Worm (Caenorhabditis elegans) whole organism, L1 larva: ENCODE measurements around the gene C27B7.2.

Experiments used
- aly-2 ChIP-seq: fragments of 150-350 bp; optimal IDR thresholded peaks from 2 replicates; lab custom pipeline; 2014; ENCODE audit warnings: missing biosample characterization, missing genetic modification characterization
- ceh-82 ChIP-seq, 3 experiments: fragments of 150-350 bp in 1 of 3; sonication (generic microtip) in 2 of 3; optimal IDR thresholded peaks; 2 replicates each; lab custom pipeline; 2014 to 2017; ENCODE audit warnings: missing biosample characterization in 3 of 3, missing genetic modification characterization in 3 of 3
- elt-3 ChIP-seq, 6 experiments: fragments of 150-350 bp in 1 of 6; sonication (generic microtip); optimal IDR thresholded peaks; 2 replicates each; lab custom pipeline; 2017 to 2018; ENCODE audit warnings: missing biosample characterization in 6 of 6, missing genetic modification characterization in 6 of 6, inconsistent platforms in 1 of 6
- lsy-2 ChIP-seq, 2 experiments: fragments of 150-350 bp; optimal IDR thresholded peaks; 2 replicates each; lab custom pipeline; 2014; ENCODE audit warnings: missing biosample characterization in 2 of 2, missing genetic modification characterization in 2 of 2
- mep-1 ChIP-seq: fragments of 150-350 bp; optimal IDR thresholded peaks from 2 replicates; lab custom pipeline; 2014; ENCODE audit warnings: missing biosample characterization, missing genetic modification characterization
- nhr-237 ChIP-seq: fragments of 150-350 bp; optimal IDR thresholded peaks from 2 replicates; lab custom pipeline; 2014; ENCODE audit warnings: missing biosample characterization, missing genetic modification characterization
- nhr-28 ChIP-seq: fragments of 150-350 bp; optimal IDR thresholded peaks from 2 replicates; lab custom pipeline; 2014; ENCODE audit warnings: missing biosample characterization, missing genetic modification characterization
- nhr-77 ChIP-seq: fragments of 150-350 bp; optimal IDR thresholded peaks from 2 replicates; lab custom pipeline; 2014; ENCODE audit warnings: missing biosample characterization, missing genetic modification characterization
- sox-4 ChIP-seq: sonication (generic microtip); optimal IDR thresholded peaks from 2 replicates; lab custom pipeline; 2016; ENCODE audit warnings: missing genetic modification characterization, missing compliant biosample characterization
- swsn-7 ChIP-seq: sonication (generic microtip); optimal IDR thresholded peaks from 2 replicates; lab custom pipeline; 2016; ENCODE audit warnings: missing genetic modification characterization, missing compliant biosample characterization

- TF ChIP-seq swsn-7 (tag; lab: Kevin White, UChicago) (no peak), nhr-28 (tag; lab: Kevin White, UChicago) (no peak), aly-2 (tag; lab: Kevin White, UChicago) (no peak), nhr-237 (no peak), elt-3 (tag; optimal IDR thresholded peaks at IDR 0.05; lab: Kevin White, UChicago) (no peak), ceh-82 (tag; optimal IDR thresholded peaks at IDR 0.05; lab: Kevin White, UChicago) (no peak), sox-4 (no peak), mep-1 (tag; lab: Kevin White, UChicago) (no peak), lsy-2 (tag; optimal IDR thresholded peaks at IDR 0.05; lab: Kevin White, UChicago) (no peak), nhr-77 (tag; lab: Kevin White, UChicago) (no peak)
These were observed 12.8 kb upstream of the C27B7.2 start, which contains the start of gene npax-4 for ce11 chrIV:8879810-8880209.
